Fruit fly (Drosophila melanogaster): Measurements from ENCODE around the gene CG9109.

Gene CG9109

DNA sequence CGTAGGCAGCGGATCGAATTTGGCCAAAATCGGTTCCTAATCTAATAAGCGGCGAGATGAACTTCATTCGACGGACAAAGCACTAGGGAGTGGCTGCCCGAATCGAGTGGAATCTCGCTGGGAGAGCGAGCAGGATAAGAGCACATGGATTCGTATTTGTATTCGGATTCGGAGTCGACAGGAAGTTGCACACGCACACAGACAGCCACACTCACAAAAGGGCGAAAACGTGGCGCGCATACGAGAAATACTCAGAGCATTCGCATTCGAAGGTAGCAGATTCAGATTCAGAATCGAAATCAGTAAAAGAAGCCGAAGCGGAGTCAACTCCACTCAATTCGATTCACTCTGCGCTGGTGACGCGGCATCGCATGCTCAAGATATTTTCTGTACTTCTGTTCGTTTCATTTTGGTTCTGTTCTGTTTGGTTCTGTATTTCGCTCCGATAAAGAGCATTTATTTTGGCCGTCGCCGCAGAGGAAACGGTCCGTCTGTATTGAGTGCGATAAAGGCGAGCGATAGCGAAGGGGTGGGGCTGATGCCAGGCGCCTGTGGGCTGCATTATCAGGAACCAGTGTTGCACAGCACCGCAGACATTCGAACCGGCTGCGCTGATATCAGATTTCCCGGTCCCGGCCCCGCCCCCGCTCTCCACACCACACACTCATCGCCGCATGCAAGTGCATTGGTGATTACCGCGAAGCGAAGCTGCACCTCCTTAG is 55.7 kb downstream of the CG9109 start (continued):
- TF ChIP-seq pros (GFP tag; optimal IDR thresholded peaks at IDR 0.05) (peak; percentile 71), tio (GFP tag; optimal IDR thresholded peaks at IDR 0.05) (no peak), h (optimal IDR thresholded peaks at IDR 0.05) (peak; percentile 45), CG10462 (GFP tag; optimal IDR thresholded peaks at IDR 0.05) (no peak)

DNA sequence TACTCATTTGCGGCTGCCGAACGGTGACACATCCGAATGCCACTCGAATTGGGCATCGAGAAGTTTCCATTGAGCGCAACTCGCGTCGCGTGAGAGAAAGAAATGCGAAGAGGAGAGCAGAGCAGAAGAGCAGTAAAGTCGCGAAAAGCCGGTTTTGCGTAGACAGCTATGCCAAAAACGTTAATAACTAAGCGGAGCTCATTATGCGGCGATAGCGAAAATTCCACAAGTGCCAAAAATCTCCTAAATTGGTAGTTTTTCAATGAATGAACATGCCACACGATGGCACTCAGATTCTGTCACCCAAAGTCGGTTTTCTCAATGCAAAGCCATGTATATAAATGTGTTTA is 56.5 kb downstream of the CG9109 start:
- TF ChIP-seq Xrp1 (GFP tag; IDR thresholded peaks at IDR 0.05) (no peak), Trl (optimal IDR thresholded peaks at IDR 0.05) (peak; percentile 27 to 80), Trl (GFP tag; optimal IDR thresholded peaks at IDR 0.05) (no peak), CG18262 (tag; optimal IDR thresholded peaks at IDR 0.05) (no peak), CG12769 (tag; optimal IDR thresholded peaks at IDR 0.05) (no peak)

DNA sequence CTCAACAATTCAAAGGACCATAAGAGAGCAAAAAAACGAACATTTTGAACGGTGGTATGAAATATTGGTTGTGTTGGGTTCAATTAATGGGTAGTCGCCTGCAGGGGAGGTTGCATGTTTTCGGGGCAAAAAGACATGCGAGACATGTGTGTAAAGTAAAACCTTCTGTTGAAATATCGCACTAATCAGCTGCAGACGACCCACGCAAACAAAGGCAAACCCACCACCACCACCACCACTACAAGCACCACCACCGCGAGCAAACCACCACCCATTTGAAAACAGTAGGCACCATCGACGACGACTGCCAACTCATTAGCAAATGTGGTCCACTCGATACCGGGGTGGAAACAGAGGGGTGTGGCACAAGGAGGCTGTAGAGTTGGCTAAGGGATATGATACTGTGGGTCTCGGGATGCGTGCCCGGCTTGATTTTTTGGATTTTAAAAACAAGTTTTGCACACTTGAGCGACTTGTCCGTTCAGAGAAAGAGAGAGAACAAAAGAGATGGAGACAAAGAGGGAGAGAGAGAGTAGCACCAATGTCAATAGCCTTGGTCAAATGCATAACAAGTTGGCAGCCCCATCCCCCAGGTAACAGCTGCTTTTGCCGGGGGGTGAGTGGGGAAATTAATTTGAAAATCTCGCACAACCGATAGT is 57.0 kb downstream of the CG9109 start:
- TF ChIP-seq ftz-f1 (GFP tag; optimal IDR thresholded peaks at IDR 0.05) (peak; percentile 85), cg (GFP tag; optimal IDR thresholded peaks at IDR 0.05) (peak; percentile 36), pros (GFP tag; optimal IDR thresholded peaks at IDR 0.05) (peak; percentile 97), ken (GFP tag; IDR thresholded peaks at IDR 0.05) (no peak), CG11504 (tag; optimal IDR thresholded peaks at IDR 0.05) (peak; percentile 2), Awh (GFP tag; IDR thresholded peaks at IDR 0.05) (no peak), corto (GFP tag; optimal IDR thresholded peaks at IDR 0.05) (no peak), ap (GFP tag; IDR thresholded peaks at IDR 0.05) (no peak), Hr51 (GFP tag; optimal IDR thresholded peaks at IDR 0.05) (peak in 1 of 2 experiments; percentile 32), jing (GFP tag; optimal IDR thresholded peaks at IDR 0.05) (no peak), CG34376 (GFP tag; optimal IDR thresholded peaks at IDR 0.05) (peak; percentile 11), crp (GFP tag; optimal IDR thresholded peaks at IDR 0.05) (peak in 1 of 2 experiments; percentile 75), chn (GFP tag; optimal IDR thresholded peaks at IDR 0.05) (peak; percentile 30), exex (tag; optimal IDR thresholded peaks at IDR 0.05) (peak; percentile 42), CG3281 (GFP tag; optimal IDR thresholded peaks at IDR 0.05) (peak; percentile 20), twi (tag; optimal IDR thresholded peaks at IDR 0.05) (peak; percentile 79), CG17359 (tag; optimal IDR thresholded peaks at IDR 0.05) (no peak), nmo (GFP tag; optimal IDR thresholded peaks at IDR 0.05) (no peak), CG3065 (GFP tag; optimal IDR thresholded peaks at IDR 0.05) (peak; percentile 20), HmgZ (tag; optimal IDR thresholded peaks at IDR 0.05) (peak; percentile 22), CG8290 (GFP tag; optimal IDR thresholded peaks at IDR 0.05) (no peak), CG8290 (tag; optimal IDR thresholded peaks at IDR 0.05) (peak in 1 of 2 experiments; percentile 17), CG10147 (GFP tag; optimal IDR thresholded peaks at IDR 0.05) (peak; percentile 33), YL-1 (GFP tag; optimal IDR thresholded peaks at IDR 0.05) (peak; percentile 10), unc-4 (GFP tag; IDR thresholded peaks at IDR 0.05; ENCODE audit: partially characterized antibody) (no peak), CG10209 (GFP tag; optimal IDR thresholded peaks at IDR 0.05) (peak; percentile 5), grau (tag; optimal IDR thresholded peaks at IDR 0.05) (no peak), Deaf1 (tag; optimal IDR thresholded peaks at IDR 0.05) (peak; percentile 64), D (optimal IDR thresholded peaks at IDR 0.05) (no peak), D (GFP tag; optimal IDR thresholded peaks at IDR 0.05) (peak; percentile 37), CG10543 (GFP tag; optimal IDR thresholded peaks at IDR 0.05) (peak; percentile 51), ewg (GFP tag; optimal IDR thresholded peaks at IDR 0.05) (peak; percentile 37), abd-A (tag; optimal IDR thresholded peaks at IDR 0.05) (peak; percentile 88), Side (GFP tag; optimal IDR thresholded peaks at IDR 0.05) (peak; percentile 42), gcm (GFP tag; optimal IDR thresholded peaks at IDR 0.05) (no peak), kni (GFP tag; optimal IDR thresholded peaks at IDR 0.05) (peak; percentile 91), yki (optimal IDR thresholded peaks at IDR 0.05) (peak; percentile 19), Nf-YC (tag; optimal IDR thresholded peaks at IDR 0.05) (peak; percentile 56)
